Fruit fly (Drosophila melanogaster) whole organism, embryonic: ENCODE data around the gene CG13454.

Source experiments
- BEAF-32 ChIP-seq: fragments of 200-800 bp; sonication (Bioruptor generic); optimal IDR thresholded peaks from 3 replicates; lab custom pipeline; 2017; ENCODE audit warnings: missing biosample characterization, missing genetic modification characterization, mild to moderate bottlenecking, moderate library complexity, missing genetic modification reagents
- CG10366 ChIP-seq: fragments of 200-800 bp; sonication (Bioruptor generic); IDR thresholded peaks from 2 replicates; pipeline ENCODE4 v1.3.6; 2022; ENCODE audit warnings: missing biosample characterization, missing genetic modification characterization
- CG10565 ChIP-seq: fragments of 200-800 bp; sonication (Bioruptor generic); optimal IDR thresholded peaks from 3 replicates; lab custom pipeline; 2016; ENCODE audit warnings: missing biosample characterization, mild to moderate bottlenecking, missing genetic modification characterization
- CG11093 ChIP-seq: fragments of 200-800 bp; sonication (Bioruptor generic); IDR thresholded peaks from 3 replicates; pipeline ENCODE4 v1.3.6; 2022; ENCODE audit warnings: missing biosample characterization, missing genetic modification characterization
- CG13296 ChIP-seq: fragments of 200-800 bp; sonication (Bioruptor generic); optimal IDR thresholded peaks from 3 replicates; lab custom pipeline; 2018; ENCODE audit warnings: missing biosample characterization, mild to moderate bottlenecking, missing genetic modification characterization
- CG15479 ChIP-seq: fragments of 200-800 bp; sonication (Bioruptor generic); optimal IDR thresholded peaks from 3 replicates; lab custom pipeline; 2019; ENCODE audit warnings: missing biosample characterization, mild to moderate bottlenecking, missing genetic modification characterization, moderate library complexity
- CG17359 ChIP-seq: fragments of 200-800 bp; sonication (Bioruptor generic); optimal IDR thresholded peaks from 3 replicates; lab custom pipeline; 2018; ENCODE audit warnings: missing biosample characterization, mild to moderate bottlenecking, missing genetic modification characterization, moderate library complexity
- CG18011 ChIP-seq: fragments of 200-800 bp; sonication (Bioruptor generic); optimal IDR thresholded peaks from 2 replicates; lab custom pipeline; 2017; ENCODE audit warnings: missing biosample characterization, missing genetic modification characterization, mild to moderate bottlenecking, moderate library complexity, missing genotype
- CG2875 ChIP-seq: fragments of 200-800 bp; sonication (Bioruptor generic); optimal IDR thresholded peaks from 2 replicates; lab custom pipeline; 2017; ENCODE audit warnings: missing biosample characterization, mild to moderate bottlenecking, missing genetic modification characterization, missing genetic modification reagents
- CG2889 ChIP-seq: fragments of 200-800 bp; sonication (Bioruptor generic); IDR thresholded peaks from 3 replicates; pipeline ENCODE4 v1.3.6; 2022; ENCODE audit warnings: missing biosample characterization, missing genetic modification characterization
- CG31224 ChIP-seq: fragments of 200-800 bp; sonication (Bioruptor generic); IDR thresholded peaks from 2 replicates; pipeline ENCODE4 v1.3.6; 2022; ENCODE audit warnings: missing biosample characterization, missing genetic modification characterization
- CG34422 ChIP-seq: fragments of 200-800 bp; sonication (Bioruptor generic); IDR thresholded peaks from 3 replicates; pipeline ENCODE4 v1.3.6; 2022; ENCODE audit warnings: missing biosample characterization, missing genetic modification characterization
- CG43689 ChIP-seq: fragments of 200-800 bp; sonication (Bioruptor generic); IDR thresholded peaks from 2 replicates; pipeline ENCODE4 v1.3.6; 2022; ENCODE audit warnings: missing biosample characterization, missing genetic modification characterization
- CG5953 ChIP-seq: fragments of 200-800 bp; sonication (Bioruptor generic); IDR thresholded peaks from 2 replicates; pipeline ENCODE4 v1.3.6; 2022; ENCODE audit warnings: missing biosample characterization, missing genetic modification characterization
- CG6654 ChIP-seq: fragments of 200-800 bp; sonication (Bioruptor generic); optimal IDR thresholded peaks from 2 replicates; lab custom pipeline; 2017; ENCODE audit warnings: missing biosample characterization, mild to moderate bottlenecking, missing genetic modification characterization
- CG7786 ChIP-seq: fragments of 200-800 bp; sonication (Bioruptor generic); optimal IDR thresholded peaks from 2 replicates; lab custom pipeline; 2016; ENCODE audit warnings: missing biosample characterization, missing genetic modification characterization
- CG9215 ChIP-seq: fragments of 200-800 bp; sonication (Bioruptor generic); IDR thresholded peaks from 2 replicates; pipeline ENCODE4 v1.3.6; 2022; ENCODE audit warnings: missing biosample characterization, missing genetic modification characterization
- CG9437 ChIP-seq: fragments of 200-800 bp; sonication (Bioruptor generic); optimal IDR thresholded peaks from 2 replicates; lab custom pipeline; 2018; ENCODE audit warnings: missing biosample characterization, mild to moderate bottlenecking, missing genetic modification characterization
- CG9727 ChIP-seq: fragments of 200-800 bp; sonication (Bioruptor generic); optimal IDR thresholded peaks from 3 replicates; lab custom pipeline; 2017; ENCODE audit warnings: missing biosample characterization, mild to moderate bottlenecking, missing genetic modification characterization
- CrebB ChIP-seq: fragments of 200-800 bp; sonication (Bioruptor generic); optimal IDR thresholded peaks from 3 replicates; lab custom pipeline; 2018; ENCODE audit warnings: missing biosample characterization, mild to moderate bottlenecking, missing genetic modification characterization
- Dip2 ChIP-seq: fragments of 200-800 bp; sonication (Bioruptor generic); IDR thresholded peaks from 2 replicates; pipeline ENCODE4 v1.3.6; 2022; ENCODE audit warnings: missing biosample characterization, missing genetic modification characterization
- Dll ChIP-seq: fragments of 200-800 bp; sonication (Bioruptor generic); IDR thresholded peaks from 4 replicates; pipeline ENCODE4 v1.3.6; 2022; ENCODE audit warnings: missing biosample characterization, missing genetic modification characterization; ENCODE audit not compliant: partially characterized antibody
- Dp ChIP-seq: fragments of 200-800 bp; sonication (Bioruptor generic); optimal IDR thresholded peaks from 2 replicates; lab custom pipeline; 2018; ENCODE audit warnings: missing biosample characterization, mild to moderate bottlenecking, missing genetic modification characterization, moderate library complexity
- Ets65A ChIP-seq: fragments of 200-800 bp; sonication (Bioruptor generic); peaks from one replicate; lab custom pipeline; 2016; ENCODE audit warnings: missing biosample characterization, missing genetic modification characterization
- GATAe ChIP-seq: fragments of 200-800 bp; sonication (Bioruptor generic); conservative IDR thresholded peaks from 2 replicates; pipeline ENCODE4 v1.3.6; 2022; ENCODE audit warnings: missing biosample characterization, missing genetic modification characterization
- Lim3 ChIP-seq: fragments of 200-800 bp; sonication (Bioruptor generic); IDR thresholded peaks from 2 replicates; pipeline ENCODE4 v1.3.6; 2022; ENCODE audit warnings: missing biosample characterization, missing genetic modification characterization
- Lpt ChIP-seq: fragments of >200 bp; optimal IDR thresholded peaks from 2 replicates; lab custom pipeline; 2018; ENCODE audit warnings: missing biosample characterization, missing genetic modification characterization
- NK7.1 ChIP-seq: fragments of 200-800 bp; sonication (Bioruptor generic); optimal IDR thresholded peaks from 3 replicates; lab custom pipeline; 2016; ENCODE audit warnings: missing biosample characterization, missing genetic modification characterization
- Opbp ChIP-seq: fragments of 200-800 bp; sonication (Bioruptor generic); IDR thresholded peaks from 3 replicates; pipeline ENCODE4 v1.3.6; 2022; ENCODE audit warnings: missing biosample characterization, missing genetic modification characterization; ENCODE audit not compliant: partially characterized antibody
- Pdp1 ChIP-seq, 2 experiments: fragments of 200-800 bp; sonication (Bioruptor generic); optimal IDR thresholded peaks; 3 replicates each; lab custom pipeline; 2016; ENCODE audit warnings: missing biosample characterization in 2 of 2, missing genetic modification characterization in 2 of 2, mild to moderate bottlenecking in 1 of 2, moderate library complexity in 1 of 2
- Side ChIP-seq: fragments of 200-800 bp; sonication (Bioruptor generic); optimal IDR thresholded peaks from 2 replicates; lab custom pipeline; 2016; ENCODE audit warnings: missing biosample characterization, missing genetic modification characterization
- abd-A ChIP-seq: fragments of 200-800 bp; sonication (Bioruptor generic); optimal IDR thresholded peaks from 3 replicates; lab custom pipeline; 2019; ENCODE audit warnings: missing biosample characterization, mild to moderate bottlenecking, missing genetic modification characterization, moderate library complexity
- al ChIP-seq: fragments of 200-800 bp; sonication (Bioruptor generic); IDR thresholded peaks from 2 replicates; pipeline ENCODE4 v1.3.6; 2022; ENCODE audit warnings: missing biosample characterization, missing genetic modification characterization
- bab2 ChIP-seq: fragments of 200-800 bp; sonication (Bioruptor generic); optimal IDR thresholded peaks from 2 replicates; lab custom pipeline; 2016; ENCODE audit warnings: missing biosample characterization, missing genetic modification characterization
- bowl ChIP-seq: fragments of 200-800 bp; sonication (Bioruptor generic); IDR thresholded peaks from 2 replicates; pipeline ENCODE4 v1.3.6; 2022; ENCODE audit warnings: missing biosample characterization, missing genetic modification characterization
- chinmo ChIP-seq: fragments of 200-800 bp; sonication (Bioruptor generic); IDR thresholded peaks from 4 replicates; pipeline ENCODE4 v1.3.6; 2022; ENCODE audit warnings: missing biosample characterization, missing genetic modification characterization; ENCODE audit not compliant: partially characterized antibody
- disco-r ChIP-seq: fragments of 200-800 bp; sonication (Bioruptor generic); optimal IDR thresholded peaks from 2 replicates; lab custom pipeline; 2016; ENCODE audit warnings: missing biosample characterization, missing genetic modification characterization
- ewg ChIP-seq: fragments of 200-800 bp; sonication (Bioruptor generic); optimal IDR thresholded peaks from 3 replicates; lab custom pipeline; 2017; ENCODE audit warnings: mild to moderate bottlenecking, missing biosample characterization, missing genetic modification reagents, missing genetic modification characterization
- fu2 ChIP-seq: fragments of 200-800 bp; sonication (Bioruptor generic); optimal IDR thresholded peaks from 2 replicates; lab custom pipeline; 2016; ENCODE audit warnings: missing biosample characterization, missing genetic modification characterization
- kni ChIP-seq: fragments of 200-800 bp; sonication (Bioruptor generic); optimal IDR thresholded peaks from 3 replicates; lab custom pipeline; 2017; ENCODE audit warnings: mild to moderate bottlenecking, missing biosample characterization, missing genetic modification reagents, missing genetic modification characterization
- org-1 ChIP-seq: fragments of 200-800 bp; sonication (Bioruptor generic); optimal IDR thresholded peaks from 2 replicates; lab custom pipeline; 2017; ENCODE audit warnings: missing biosample characterization, missing genetic modification characterization
- row ChIP-seq: fragments of 200-800 bp; sonication (Bioruptor generic); IDR thresholded peaks from 3 replicates; pipeline ENCODE4 v1.3.6; 2022; ENCODE audit warnings: missing biosample characterization, missing genetic modification characterization
- sc ChIP-seq, 3 experiments: fragments of >200 bp in 2 of 3; fragments of 200-800 bp in 1 of 3; sonication (Bioruptor generic) in 1 of 3; optimal IDR thresholded peaks; 2 replicates in 2 of 3; 3 replicates in 1 of 3; lab custom pipeline; 2017; ENCODE audit warnings: mild to moderate bottlenecking in 1 of 3, missing biosample characterization in 1 of 3, missing genetic modification characterization in 1 of 3, missing genetic modification reagents in 1 of 3
- slou ChIP-seq: fragments of 200-800 bp; sonication (Bioruptor generic); optimal IDR thresholded peaks from 3 replicates; lab custom pipeline; 2016; ENCODE audit warnings: missing biosample characterization, missing genetic modification characterization
- tin ChIP-seq: fragments of 200-800 bp; sonication (Bioruptor generic); optimal IDR thresholded peaks from 3 replicates; lab custom pipeline; 2016; ENCODE audit warnings: missing biosample characterization, missing genetic modification characterization
- twi ChIP-seq: fragments of 200-800 bp; optimal IDR thresholded peaks from 2 replicates; lab custom pipeline; 2019; ENCODE audit warnings: missing biosample characterization, mild to moderate bottlenecking, missing genetic modification characterization, moderate library complexity
- vfl ChIP-seq: fragments of 200-800 bp; sonication (Bioruptor generic); optimal IDR thresholded peaks from 2 replicates; lab custom pipeline; 2016; ENCODE audit warnings: missing biosample characterization, missing genetic modification characterization
- vvl ChIP-seq: fragments of 200-800 bp; sonication (Bioruptor generic); IDR thresholded peaks from 2 replicates; pipeline ENCODE4 v1.3.6; 2022; ENCODE audit warnings: missing biosample characterization, missing genetic modification characterization
- z ChIP-seq: fragments of 200-800 bp; sonication (Bioruptor generic); IDR thresholded peaks from 3 replicates; pipeline ENCODE4 v1.3.6; 2022; ENCODE audit warnings: missing biosample characterization, missing genetic modification characterization

The CG13454 gene

DNA sequence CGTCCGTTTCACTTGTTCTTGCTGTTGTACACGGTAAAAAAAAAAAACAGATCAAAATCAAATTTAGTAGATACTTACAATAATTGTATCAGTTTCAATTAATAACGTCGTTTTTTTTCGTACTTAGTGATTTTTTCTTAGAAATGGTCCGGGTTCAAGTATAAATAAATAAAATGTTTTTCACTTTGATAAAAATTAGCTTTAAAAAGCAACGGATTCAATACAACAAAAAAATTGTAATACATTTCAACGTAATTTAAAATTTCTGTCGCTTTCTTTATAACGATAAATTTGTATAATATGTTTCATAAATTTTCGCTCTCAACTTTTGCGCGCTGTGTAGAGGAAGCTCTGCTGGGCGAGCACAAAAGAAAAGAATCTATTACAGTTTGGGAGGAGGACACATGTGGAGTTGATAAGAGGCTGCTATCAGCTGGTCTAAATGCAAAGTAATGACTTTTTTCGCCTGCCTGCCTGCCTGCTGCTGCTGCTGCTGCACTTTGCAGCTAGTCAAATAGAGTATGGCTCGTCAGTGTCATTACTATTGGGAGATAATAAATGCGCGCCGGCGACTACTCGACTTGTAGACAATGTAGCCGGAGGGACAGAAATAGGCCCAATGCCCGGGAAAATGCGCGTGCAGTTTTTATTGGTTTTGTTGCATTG is 21.2 kb upstream of the CG13454 start (continued):
- TF ChIP-seq CG43689 (GFP tag; lab: Robert Waterston, UW) (no peak), slou (GFP tag; lab: Kevin White, UChicago) (no peak), CG10565 (no peak), tin (GFP tag; lab: Kevin White, UChicago) (peak; percentile 48), vfl (GFP tag; lab: Kevin White, UChicago) (no peak), z (GFP tag; lab: Robert Waterston, UW) (no peak), kni (no peak), Side (GFP tag; lab: Kevin White, UChicago) (no peak), CG2889 (no peak), vvl (GFP tag; lab: Robert Waterston, UW) (peak; percentile 35), NK7.1 (peak; percentile 15), twi (tag; lab: Kevin White, UChicago) (peak; percentile 16), BEAF-32 (GFP tag; lab: Kevin White, UChicago) (no peak), CG5953 (GFP tag; lab: Robert Waterston, UW) (no peak), CG31224 (GFP tag; lab: Robert Waterston, UW) (no peak), Dip2 (GFP tag; lab: Robert Waterston, UW) (no peak), Ets65A (GFP tag; lab: Kevin White, UChicago) (no peak), CG11093 (GFP tag; lab: Robert Waterston, UW) (0 out of 3 replicates have a peak, but pooled peaks have one; percentile 43), fu2 (peak; percentile 16), CG34422 (GFP tag; lab: Robert Waterston, UW) (no peak), Lim3 (GFP tag; lab: Robert Waterston, UW) (no peak), Lpt (GFP tag; lab: Kevin White, UChicago) (no peak), disco-r (GFP tag; lab: Kevin White, UChicago) (peak; percentile 29), CG15479 (GFP tag; lab: Kevin White, UChicago) (peak; percentile 96), CG18011 (GFP tag; lab: Kevin White, UChicago) (peak; percentile 25), sc (optimal IDR thresholded peaks at IDR 0.05; lab: Kevin White, UChicago) (no peak), sc (GFP tag; optimal IDR thresholded peaks at IDR 0.05; lab: Kevin White, UChicago) (peak; percentile 69), Pdp1 (GFP tag; optimal IDR thresholded peaks at IDR 0.05; lab: Kevin White, UChicago) (peak in 1 of 2 experiments; percentile 32), CG2875 (GFP tag; lab: Kevin White, UChicago) (peak; percentile 50), chinmo (GFP tag; lab: Robert Waterston, UW) (0 out of 4 replicates have a peak, but pooled peaks have one; percentile 42), CG9215 (GFP tag; lab: Robert Waterston, UW) (peak; percentile 26; the same call in 1 of the 2 replicates), org-1 (GFP tag; lab: Kevin White, UChicago) (peak; percentile 66), CG9727 (GFP tag; lab: Kevin White, UChicago) (peak; percentile 89), Dll (GFP tag; lab: Robert Waterston, UW) (no peak), Opbp (GFP tag; lab: Robert Waterston, UW) (no peak), row (GFP tag; lab: Robert Waterston, UW) (peak; percentile 67), GATAe (GFP tag; lab: Robert Waterston, UW) (no peak), bowl (no peak), CG13296 (GFP tag; lab: Kevin White, UChicago) (peak; percentile 62), CG7786 (no peak), abd-A (tag; lab: Kevin White, UChicago) (no peak), CG17359 (tag; lab: Kevin White, UChicago) (peak; percentile 62), CG6654 (GFP tag; lab: Kevin White, UChicago) (peak; percentile 19), al (GFP tag; lab: Robert Waterston, UW) (no peak), ewg (GFP tag; lab: Kevin White, UChicago) (peak; percentile 50), bab2 (peak; percentile 39), Dp (GFP tag; lab: Kevin White, UChicago) (no peak), CG9437 (GFP tag; lab: Kevin White, UChicago) (peak; percentile 70), CrebB (no peak), CG10366 (peak; percentile 35; the same call in 1 of the 2 replicates)
